Fruit fly (Drosophila melanogaster) whole organism, prepupa: ENCODE results near the gene CG15403.

ENCODE experiments used
- Blimp-1 ChIP-seq: fragments of 200-800 bp; sonication (Bioruptor generic); optimal IDR thresholded peaks from 3 replicates; lab custom pipeline; 2017; ENCODE audit warnings: missing biosample characterization, missing genetic modification characterization, mild to moderate bottlenecking, moderate library complexity, missing genetic modification reagents
- CG11294 ChIP-seq: fragments of 200-800 bp; sonication (Bioruptor generic); IDR thresholded peaks from 2 replicates; pipeline ENCODE4 v1.3.6; 2022; ENCODE audit warnings: missing biosample characterization, missing genetic modification characterization
- CG11762 ChIP-seq: fragments of 200-800 bp; sonication (Bioruptor generic); optimal IDR thresholded peaks from 3 replicates; lab custom pipeline; 2016; ENCODE audit warnings: missing biosample characterization, missing genetic modification characterization; ENCODE audit not compliant: insufficient read depth
- CG15336 ChIP-seq: fragments of 200-800 bp; sonication (Bioruptor generic); IDR thresholded peaks from 2 replicates; pipeline ENCODE4 v1.3.6; 2022; ENCODE audit warnings: missing biosample characterization, missing genetic modification characterization
- CG16779 ChIP-seq: fragments of 200-800 bp; sonication (Bioruptor generic); optimal IDR thresholded peaks from 3 replicates; lab custom pipeline; 2017; ENCODE audit warnings: missing biosample characterization, mild to moderate bottlenecking, missing genetic modification characterization
- CG31627 ChIP-seq: fragments of 200-800 bp; sonication (Bioruptor generic); optimal IDR thresholded peaks from 3 replicates; lab custom pipeline; 2016; ENCODE audit warnings: missing biosample characterization, missing genetic modification characterization
- CG4318 ChIP-seq: fragments of 200-800 bp; sonication (Bioruptor generic); optimal IDR thresholded peaks from 3 replicates; lab custom pipeline; 2017; ENCODE audit warnings: missing biosample characterization, mild to moderate bottlenecking, missing genetic modification characterization
- CG6276 ChIP-seq: fragments of 200-800 bp; sonication (Bioruptor generic); optimal IDR thresholded peaks from 2 replicates; lab custom pipeline; 2017; ENCODE audit warnings: missing biosample characterization, mild to moderate bottlenecking, missing genetic modification characterization
- CG6792 ChIP-seq: fragments of 200-800 bp; sonication (Bioruptor generic); optimal IDR thresholded peaks from 3 replicates; lab custom pipeline; 2016; ENCODE audit warnings: missing biosample characterization, missing genetic modification characterization
- CG8119 ChIP-seq: fragments of 200-800 bp; sonication (Bioruptor generic); IDR thresholded peaks from 3 replicates; pipeline ENCODE4 v1.3.6; 2022; ENCODE audit warnings: missing biosample characterization, missing genetic modification characterization
- CG8319 ChIP-seq: fragments of 200-800 bp; sonication (Bioruptor generic); optimal IDR thresholded peaks from 3 replicates; lab custom pipeline; 2016; ENCODE audit warnings: missing biosample characterization, missing genetic modification characterization
- Eip78C ChIP-seq: fragments of 200-800 bp; sonication (Bioruptor generic); peaks from one replicate; lab custom pipeline; 2016; ENCODE audit warnings: missing biosample characterization, missing genetic modification characterization
- Ets21C ChIP-seq: fragments of 200-800 bp; sonication (Bioruptor generic); optimal IDR thresholded peaks from 3 replicates; lab custom pipeline; 2016; ENCODE audit warnings: missing biosample characterization, missing genetic modification characterization
- Ets96B ChIP-seq: fragments of 200-800 bp; optimal IDR thresholded peaks from 2 replicates; lab custom pipeline; 2019; ENCODE audit warnings: missing biosample characterization, mild to moderate bottlenecking, missing genetic modification characterization, moderate library complexity
- Gug ChIP-seq: fragments of 200-800 bp; sonication (Bioruptor generic); IDR thresholded peaks from 2 replicates; pipeline ENCODE4 v1.3.6; 2022; ENCODE audit warnings: missing biosample characterization, missing genetic modification characterization
- Hr38 ChIP-seq: sonication (Bioruptor generic); optimal IDR thresholded peaks from 2 replicates; lab custom pipeline; 2016; ENCODE audit warnings: missing biosample characterization, missing genetic modification characterization
- Hr4 ChIP-seq: fragments of 200-800 bp; sonication (Bioruptor generic); optimal IDR thresholded peaks from 3 replicates; lab custom pipeline; 2016; ENCODE audit warnings: missing biosample characterization, missing genetic modification characterization
- Met ChIP-seq: fragments of 200-800 bp; sonication (Bioruptor generic); optimal IDR thresholded peaks from 3 replicates; lab custom pipeline; 2016; ENCODE audit warnings: missing biosample characterization, missing genetic modification characterization
- OdsH ChIP-seq: fragments of 200-800 bp; sonication (Bioruptor generic); optimal IDR thresholded peaks from 3 replicates; lab custom pipeline; 2016; ENCODE audit warnings: missing biosample characterization, missing genetic modification characterization
- Smox ChIP-seq: fragments of 200-800 bp; sonication (Bioruptor generic); optimal IDR thresholded peaks from 3 replicates; lab custom pipeline; 2016; ENCODE audit warnings: missing biosample characterization, missing genetic modification characterization
- Sox102F ChIP-seq: fragments of 200-800 bp; sonication (Bioruptor generic); optimal IDR thresholded peaks from 2 replicates; lab custom pipeline; 2016; ENCODE audit warnings: missing biosample characterization, mild to moderate bottlenecking, missing genetic modification characterization
- acj6 ChIP-seq: fragments of 200-800 bp; sonication (Bioruptor generic); optimal IDR thresholded peaks from 3 replicates; lab custom pipeline; 2016; ENCODE audit warnings: missing biosample characterization, missing genetic modification characterization
- cyc ChIP-seq: fragments of 200-800 bp; sonication (Bioruptor generic); optimal IDR thresholded peaks from 3 replicates; lab custom pipeline; 2016; ENCODE audit warnings: missing biosample characterization, missing genetic modification characterization
- dsx ChIP-seq: fragments of 200-800 bp; optimal IDR thresholded peaks from 3 replicates; lab custom pipeline; 2019; ENCODE audit warnings: missing biosample characterization, mild to moderate bottlenecking, missing genetic modification characterization, moderate library complexity; ENCODE audit not compliant: poor library complexity, severe bottlenecking
- eg ChIP-seq: fragments of 200-800 bp; sonication (Bioruptor generic); IDR thresholded peaks from 3 replicates; pipeline ENCODE4 v1.3.6; 2022; ENCODE audit warnings: missing biosample characterization, missing genetic modification characterization
- fd59A ChIP-seq: fragments of 200-800 bp; sonication (Bioruptor generic); optimal IDR thresholded peaks from 2 replicates; lab custom pipeline; 2017; ENCODE audit warnings: missing biosample characterization, mild to moderate bottlenecking, missing genetic modification characterization, missing genetic modification reagents
- fd85E ChIP-seq: fragments of 200-800 bp; sonication (Bioruptor generic); optimal IDR thresholded peaks from 3 replicates; lab custom pipeline; 2016; ENCODE audit warnings: missing biosample characterization, missing genetic modification characterization
- fkh ChIP-seq: fragments of 200-800 bp; sonication (Bioruptor generic); optimal IDR thresholded peaks from 3 replicates; lab custom pipeline; 2017; ENCODE audit warnings: missing biosample characterization, mild to moderate bottlenecking, missing genetic modification characterization, moderate library complexity
- net ChIP-seq: fragments of 200-800 bp; sonication (Bioruptor generic); optimal IDR thresholded peaks from 3 replicates; lab custom pipeline; 2016; ENCODE audit warnings: missing biosample characterization, missing genetic modification characterization
- salr ChIP-seq, 2 experiments: fragments of 200-800 bp; sonication (Bioruptor generic); optimal IDR thresholded peaks; 3 replicates each; lab custom pipeline; 2016 to 2018; ENCODE audit warnings: missing biosample characterization in 2 of 2, missing genetic modification characterization in 2 of 2, mild to moderate bottlenecking in 1 of 2

CG15403 gene

dm6 chr2L:3114132-3114531, 14.3 kb upstream of the CG15403 start:
- peak; percentile 64 for TF ChIP-seq fkh
- no peak for TF ChIP-seq fd85E (GFP tag; lab: Kevin White, UChicago)
- TF ChIP-seq, all 60 proteins: peak for 1

DNA sequence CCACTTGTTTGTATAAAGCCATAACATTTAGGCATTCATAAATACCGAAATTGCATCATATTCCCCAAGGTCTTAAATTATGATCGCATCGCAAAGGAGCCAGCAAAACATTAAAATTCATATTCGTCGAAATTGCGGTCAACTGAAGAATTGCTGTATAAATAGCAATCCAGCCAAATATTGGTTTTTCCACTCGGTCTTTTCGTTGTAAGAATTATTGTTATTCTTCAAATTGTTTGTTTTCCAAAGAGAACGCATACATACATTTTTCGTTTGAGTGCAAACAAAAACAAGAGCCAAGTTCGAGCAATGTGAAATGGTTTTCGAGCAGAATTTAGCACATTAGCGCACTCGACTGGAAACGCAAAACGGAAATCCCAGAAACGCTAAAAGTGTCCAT, 13.5 kb upstream of the CG15403 start:
- TF ChIP-seq Blimp-1 = no peak
- peak; percentile 55 for TF ChIP-seq fkh

DNA sequence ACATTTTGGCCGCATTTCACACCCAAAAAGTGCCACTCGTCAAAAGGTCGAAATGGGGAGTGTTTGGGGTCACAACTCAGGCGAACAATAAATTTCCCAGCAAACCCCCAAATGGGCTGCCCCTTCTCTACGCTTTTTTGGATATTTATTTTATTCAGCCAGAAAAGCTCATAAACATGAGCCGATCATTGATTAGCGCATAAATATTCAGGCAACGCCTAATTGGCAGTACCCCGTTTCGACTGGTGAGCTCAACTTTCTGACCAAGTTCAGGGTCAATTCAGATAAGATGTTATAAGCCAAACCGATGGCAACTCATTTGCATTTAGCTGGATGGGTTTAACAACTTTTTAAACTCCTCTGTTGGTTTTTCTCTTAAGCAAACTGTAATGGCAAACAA, 8.8 kb upstream of the CG15403 start:
- no peak for TF ChIP-seq CG6792 (GFP tag; lab: Kevin White, UChicago)
- TF ChIP-seq, all 60 proteins: peak for 0

DNA sequence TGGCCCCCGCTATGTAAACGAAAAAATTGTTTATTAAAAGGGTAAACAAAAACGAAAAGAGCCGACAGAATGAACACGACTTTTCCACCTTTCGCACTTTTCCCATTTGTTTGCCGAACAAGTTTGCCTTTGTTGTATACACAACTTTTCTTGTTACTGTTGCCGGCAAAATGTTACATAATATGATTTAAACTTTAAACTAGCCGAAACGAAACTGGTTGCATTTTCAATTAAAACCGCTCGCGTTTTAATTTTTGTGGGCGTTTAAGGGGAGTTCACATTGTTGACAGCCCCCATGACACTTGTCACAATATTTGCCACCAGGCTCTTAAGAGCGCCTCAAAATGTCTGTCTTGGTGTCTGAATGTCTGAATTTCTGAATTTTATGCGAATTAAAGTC, 7.6 kb upstream of the CG15403 start:
- no peak for TF ChIP-seq CG16779 (tag; lab: Kevin White, UChicago)
- peak; percentile 41 for TF ChIP-seq fkh

DNA sequence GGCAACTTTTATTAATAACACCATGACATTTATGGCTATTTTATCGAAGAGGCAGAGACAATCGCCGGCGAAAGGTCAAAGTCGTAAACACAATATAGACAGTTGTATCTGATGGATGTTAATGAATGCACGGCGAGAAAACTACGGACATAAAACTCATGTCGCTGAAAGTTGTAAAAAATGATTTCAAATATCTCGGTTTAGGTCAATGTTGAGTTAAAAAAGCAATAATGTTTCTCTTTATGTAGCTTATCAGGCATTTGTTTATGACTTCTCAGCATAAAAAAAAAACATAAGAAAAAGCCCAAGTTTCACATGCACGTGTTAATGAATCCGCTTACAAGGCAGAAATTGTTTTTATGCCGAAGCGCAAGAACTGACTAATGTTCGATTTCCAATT, 7.1 kb upstream of the CG15403 start:
- TF ChIP-seq dsx (GFP tag; lab: Kevin White, UChicago) (no peak), Met (GFP tag; lab: Kevin White, UChicago) (no peak), Blimp-1 (no peak), Sox102F (GFP tag; lab: Kevin White, UChicago) (no peak), CG4318 (GFP tag; lab: Kevin White, UChicago) (no peak), CG8319 (GFP tag; lab: Kevin White, UChicago) (no peak), Hr38 (GFP tag; lab: Kevin White, UChicago) (no peak)
- TF ChIP-seq, all 60 proteins: peak for 0

DNA sequence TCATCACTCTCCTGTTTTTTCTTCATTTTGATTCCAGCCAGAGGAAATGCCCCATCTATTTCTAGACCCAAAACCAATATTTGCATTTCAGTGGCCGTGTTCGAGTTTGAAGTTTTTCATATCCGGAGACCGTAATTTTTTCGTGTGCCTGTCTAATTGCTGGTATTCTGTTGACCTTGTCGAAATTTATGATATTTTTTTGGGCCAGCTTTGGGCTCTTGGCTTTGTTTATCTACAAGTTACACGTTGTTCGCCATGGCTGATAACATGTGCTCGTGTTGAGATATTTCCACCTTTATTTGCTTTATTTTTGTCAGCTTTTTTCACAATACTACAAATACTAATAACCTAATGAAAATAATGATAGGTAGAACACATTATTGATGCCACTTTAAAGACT, 6.7 kb upstream of the CG15403 start:
- TF ChIP-seq fkh (peak; percentile 80), acj6 (GFP tag; lab: Kevin White, UChicago) (no peak), CG6276 (GFP tag; lab: Kevin White, UChicago) (no peak), Hr4 (GFP tag; lab: Kevin White, UChicago) (no peak)

DNA sequence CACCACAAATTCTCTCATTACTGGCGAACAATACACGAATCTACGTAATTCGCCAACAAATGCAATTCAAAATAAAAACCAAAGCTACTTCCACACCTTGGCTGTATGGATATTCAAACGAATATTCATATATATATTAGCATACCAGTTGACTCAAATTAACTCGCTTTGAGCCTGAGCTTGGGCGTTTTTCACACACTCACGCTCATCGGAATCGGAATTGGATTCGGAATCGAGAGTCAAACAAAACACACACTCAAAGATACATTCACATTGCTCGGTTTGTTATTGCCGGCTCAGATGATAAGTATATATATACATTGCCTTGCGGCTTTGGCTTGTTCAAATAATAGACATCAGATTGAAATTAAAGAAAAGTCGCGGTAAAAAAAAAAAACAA, 6.2 kb upstream of the CG15403 start:
- TF ChIP-seq Gug (no peak), cyc (no peak), eg (GFP tag; lab: Robert Waterston, UW) (no peak), CG31627 (GFP tag; lab: Kevin White, UChicago) (no peak), Eip78C (GFP tag; lab: Kevin White, UChicago) (no peak), CG11762 (GFP tag; lab: Kevin White, UChicago) (no peak), Met (GFP tag; lab: Kevin White, UChicago) (no peak), OdsH (GFP tag; lab: Kevin White, UChicago) (no peak), CG8119 (GFP tag; lab: Robert Waterston, UW) (no peak), CG11294 (GFP tag; lab: Robert Waterston, UW) (no peak), net (GFP tag; lab: Kevin White, UChicago) (no peak), CG15336 (GFP tag; lab: Robert Waterston, UW) (no peak), fd59A (no peak), Smox (GFP tag; lab: Kevin White, UChicago) (no peak), Ets96B (tag; lab: Kevin White, UChicago) (no peak), CG4318 (GFP tag; lab: Kevin White, UChicago) (no peak), Ets21C (GFP tag; lab: Kevin White, UChicago) (no peak), CG16779 (tag; lab: Kevin White, UChicago) (no peak), salr (GFP tag; optimal IDR thresholded peaks at IDR 0.05; lab: Kevin White, UChicago) (no peak)
